Worm (Caenorhabditis elegans) whole organism, L4/young adult: Measurements from ENCODE around the gene C32D5.14.

ENCODE experiments used
- W03F9.2 ChIP-seq: fragments of 150-350 bp; optimal IDR thresholded peaks from 2 replicates; lab custom pipeline; 2014; ENCODE audit warnings: missing biosample characterization, missing genetic modification characterization
- dao-5 ChIP-seq: sonication (generic microtip); optimal IDR thresholded peaks from 2 replicates; lab custom pipeline; 2016; ENCODE audit warnings: missing genotype, missing genetic modification characterization, moderate library complexity, missing compliant biosample characterization
- him-1 ChIP-seq: sonication (generic microtip); optimal IDR thresholded peaks from 2 replicates; lab custom pipeline; 2016; ENCODE audit warnings: missing genotype, missing genetic modification reagents, missing genetic modification characterization, missing compliant biosample characterization

C32D5.14 gene

ce11 chrII:6371003-6371402 lies 35.7 kb downstream of the C32D5.14 start, which contains the start of gene lin-23:
lin-23 (plus strand) TSS chrII:6371303.
- TF ChIP-seq him-1 (tag; lab: Kevin White, UChicago) (no peak), W03F9.2 (tag; lab: Kevin White, UChicago) (no peak), dao-5 (tag; lab: Kevin White, UChicago) (no peak)

DNA sequence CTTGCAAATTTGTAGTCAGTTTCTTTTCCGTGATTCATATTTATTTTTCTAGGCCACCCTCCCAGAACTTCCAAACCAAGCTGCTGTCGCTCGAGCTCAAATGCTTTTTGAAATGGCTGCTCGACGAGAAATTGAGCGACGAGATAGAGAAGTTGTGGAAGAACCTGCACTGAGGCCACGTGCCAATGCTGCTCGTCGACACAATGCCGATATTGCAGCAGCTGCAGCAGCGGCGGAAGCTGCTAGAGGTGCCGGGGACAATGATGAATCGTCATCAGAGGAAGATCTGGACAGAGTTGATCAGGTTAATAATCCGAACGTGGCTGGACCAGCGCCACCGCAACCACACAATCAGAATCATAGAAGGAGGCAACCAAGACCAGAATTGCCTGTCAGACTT lies 38.1 kb downstream of the C32D5.14 start:
- TF ChIP-seq him-1 (tag; lab: Kevin White, UChicago) (no peak), W03F9.2 (tag; lab: Kevin White, UChicago) (no peak), dao-5 (tag; lab: Kevin White, UChicago) (no peak)

ce11 chrII:6374646-6375045 lies 39.4 kb downstream of the C32D5.14 start:
- TF ChIP-seq dao-5 (tag; lab: Kevin White, UChicago) (no peak), W03F9.2 (tag; lab: Kevin White, UChicago) (no peak), him-1 (tag; lab: Kevin White, UChicago) (no peak)

- TF ChIP-seq W03F9.2 (tag; lab: Kevin White, UChicago): no peak
- no peak for TF ChIP-seq him-1 (tag; lab: Kevin White, UChicago)
- no peak for TF ChIP-seq dao-5 (tag; lab: Kevin White, UChicago)
Observed at ce11 chrII:6376693-6377092, 41.4 kb downstream of the C32D5.14 start.

DNA sequence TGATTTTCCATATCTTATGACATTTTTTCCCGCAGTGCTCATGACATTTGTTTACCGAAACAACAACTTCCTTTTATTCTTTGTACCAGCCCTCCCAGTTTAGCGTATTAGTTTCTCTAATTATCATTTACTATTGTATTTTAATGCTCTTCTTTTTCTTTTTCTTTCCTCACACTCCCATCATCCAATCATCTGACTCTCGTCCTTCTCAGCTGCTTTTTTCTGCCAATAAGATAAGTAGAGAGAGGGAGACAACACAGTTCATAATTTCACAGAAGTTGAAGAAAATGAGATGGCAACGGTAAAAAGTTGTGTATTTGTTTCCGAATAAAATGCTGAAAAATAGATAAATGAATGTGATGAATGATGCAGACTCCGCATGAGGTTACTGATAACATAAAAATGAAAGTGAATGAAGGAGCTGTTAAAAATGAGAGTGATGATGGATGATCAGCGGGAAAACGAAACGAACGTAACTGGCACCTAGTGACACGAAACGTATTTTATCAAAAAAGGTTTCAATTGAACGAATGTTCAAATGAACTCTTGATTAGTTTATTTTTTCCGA lies 42.2 kb downstream of the C32D5.14 start:
- no peak for TF ChIP-seq W03F9.2 (tag; lab: Kevin White, UChicago)
- TF ChIP-seq dao-5 (tag; lab: Kevin White, UChicago): no peak
- no peak for TF ChIP-seq him-1 (tag; lab: Kevin White, UChicago)

ce11 chrII:6379038-6379563 lies 43.8 kb downstream of the C32D5.14 start:
- no peak for TF ChIP-seq dao-5 (tag; lab: Kevin White, UChicago)
- no peak for TF ChIP-seq W03F9.2 (tag; lab: Kevin White, UChicago)
- TF ChIP-seq him-1 (tag; lab: Kevin White, UChicago): no peak

- TF ChIP-seq him-1 (tag; lab: Kevin White, UChicago): no peak
- no peak for TF ChIP-seq dao-5 (tag; lab: Kevin White, UChicago)
- no peak for TF ChIP-seq W03F9.2 (tag; lab: Kevin White, UChicago)
Observed at ce11 chrII:6380866-6381265, 45.6 kb downstream of the C32D5.14 start, which contains the start of gene F58F12.12. F58F12.12 (plus strand) TSS chrII:6381166.

- TF ChIP-seq dao-5 (tag; lab: Kevin White, UChicago) (no peak), him-1 (tag; lab: Kevin White, UChicago) (peak; percentile 30), W03F9.2 (tag; lab: Kevin White, UChicago) (peak; percentile 83)
Observed at ce11 chrII:6383183-6383695, 48.0 kb downstream of the C32D5.14 start, which contains the start of gene F58F12.1. F58F12.1 (plus strand) TSS chrII:6383645.
